Fruit fly (Drosophila melanogaster) whole organism, prepupa: Measurements from ENCODE around the gene mAChR-C.
A peak's percentile ranks its signal among the peaks of the same experiment; 100 is the strongest.

Experiments
- Blimp-1 ChIP-seq: fragments of 200-800 bp; sonication (Bioruptor generic); optimal IDR thresholded peaks from 3 replicates; lab custom pipeline; 2017; ENCODE audit warnings: missing biosample characterization, missing genetic modification characterization, mild to moderate bottlenecking, moderate library complexity, missing genetic modification reagents
- CG10669 ChIP-seq: fragments of 200-800 bp; sonication (Bioruptor generic); optimal IDR thresholded peaks from 3 replicates; lab custom pipeline; 2018; ENCODE audit warnings: missing biosample characterization, mild to moderate bottlenecking, missing genetic modification characterization, moderate library complexity
- CG11294 ChIP-seq: fragments of 200-800 bp; sonication (Bioruptor generic); IDR thresholded peaks from 2 replicates; pipeline ENCODE4 v1.3.6; 2022; ENCODE audit warnings: missing biosample characterization, missing genetic modification characterization
- CG11762 ChIP-seq: fragments of 200-800 bp; sonication (Bioruptor generic); optimal IDR thresholded peaks from 3 replicates; lab custom pipeline; 2016; ENCODE audit warnings: missing biosample characterization, missing genetic modification characterization; ENCODE audit not compliant: insufficient read depth
- CG11902 ChIP-seq: fragments of 200-800 bp; sonication (Bioruptor generic); optimal IDR thresholded peaks from 3 replicates; lab custom pipeline; 2016; ENCODE audit warnings: missing biosample characterization, missing genetic modification characterization
- CG15336 ChIP-seq: fragments of 200-800 bp; sonication (Bioruptor generic); IDR thresholded peaks from 2 replicates; pipeline ENCODE4 v1.3.6; 2022; ENCODE audit warnings: missing biosample characterization, missing genetic modification characterization
- CG1621 ChIP-seq: fragments of 200-800 bp; sonication (Bioruptor generic); optimal IDR thresholded peaks from 3 replicates; lab custom pipeline; 2018; ENCODE audit warnings: missing biosample characterization, mild to moderate bottlenecking, missing genetic modification characterization
- CG16779 ChIP-seq: fragments of 200-800 bp; sonication (Bioruptor generic); optimal IDR thresholded peaks from 3 replicates; lab custom pipeline; 2017; ENCODE audit warnings: missing biosample characterization, mild to moderate bottlenecking, missing genetic modification characterization
- CG31627 ChIP-seq: fragments of 200-800 bp; sonication (Bioruptor generic); optimal IDR thresholded peaks from 3 replicates; lab custom pipeline; 2016; ENCODE audit warnings: missing biosample characterization, missing genetic modification characterization
- CG32006 ChIP-seq: fragments of 200-800 bp; sonication (Bioruptor generic); optimal IDR thresholded peaks from 3 replicates; lab custom pipeline; 2017; ENCODE audit warnings: missing biosample characterization, mild to moderate bottlenecking, missing genetic modification characterization
- CG34406 ChIP-seq: fragments of 200-800 bp; sonication (Bioruptor generic); optimal IDR thresholded peaks from 3 replicates; lab custom pipeline; 2016; ENCODE audit warnings: missing biosample characterization, missing genetic modification characterization
- CG3919 ChIP-seq: fragments of 200-800 bp; sonication (Bioruptor generic); optimal IDR thresholded peaks from 3 replicates; lab custom pipeline; 2016; ENCODE audit warnings: missing biosample characterization, missing genetic modification characterization
- CG4318 ChIP-seq: fragments of 200-800 bp; sonication (Bioruptor generic); optimal IDR thresholded peaks from 3 replicates; lab custom pipeline; 2017; ENCODE audit warnings: missing biosample characterization, mild to moderate bottlenecking, missing genetic modification characterization
- CG6163 ChIP-seq: fragments of 200-800 bp; sonication (Bioruptor generic); IDR thresholded peaks from 3 replicates; pipeline ENCODE4 v1.3.6; 2022; ENCODE audit warnings: missing biosample characterization, missing genetic modification characterization
- CG6792 ChIP-seq: fragments of 200-800 bp; sonication (Bioruptor generic); optimal IDR thresholded peaks from 3 replicates; lab custom pipeline; 2016; ENCODE audit warnings: missing biosample characterization, missing genetic modification characterization
- CG6854 ChIP-seq: fragments of 200-800 bp; sonication (Bioruptor generic); optimal IDR thresholded peaks from 2 replicates; lab custom pipeline; 2017; ENCODE audit warnings: missing biosample characterization, mild to moderate bottlenecking, missing genetic modification characterization
- CG8119 ChIP-seq: fragments of 200-800 bp; sonication (Bioruptor generic); IDR thresholded peaks from 3 replicates; pipeline ENCODE4 v1.3.6; 2022; ENCODE audit warnings: missing biosample characterization, missing genetic modification characterization
- CG8319 ChIP-seq: fragments of 200-800 bp; sonication (Bioruptor generic); optimal IDR thresholded peaks from 3 replicates; lab custom pipeline; 2016; ENCODE audit warnings: missing biosample characterization, missing genetic modification characterization
- CG8632 ChIP-seq: fragments of 200-800 bp; sonication (Bioruptor generic); optimal IDR thresholded peaks from 3 replicates; lab custom pipeline; 2016; ENCODE audit warnings: missing biosample characterization, missing genetic modification characterization
- CG9139 ChIP-seq: fragments of 200-800 bp; sonication (Bioruptor generic); optimal IDR thresholded peaks from 3 replicates; lab custom pipeline; 2017; ENCODE audit warnings: missing biosample characterization, mild to moderate bottlenecking, missing genetic modification characterization
- Eip75B ChIP-seq: fragments of 200-800 bp; sonication (Bioruptor generic); optimal IDR thresholded peaks from 3 replicates; lab custom pipeline; 2016; ENCODE audit warnings: missing biosample characterization, missing genetic modification characterization
- Eip78C ChIP-seq: fragments of 200-800 bp; sonication (Bioruptor generic); peaks from one replicate; lab custom pipeline; 2016; ENCODE audit warnings: missing biosample characterization, missing genetic modification characterization
- Ets21C ChIP-seq: fragments of 200-800 bp; sonication (Bioruptor generic); optimal IDR thresholded peaks from 3 replicates; lab custom pipeline; 2016; ENCODE audit warnings: missing biosample characterization, missing genetic modification characterization
- Gug ChIP-seq: fragments of 200-800 bp; sonication (Bioruptor generic); IDR thresholded peaks from 2 replicates; pipeline ENCODE4 v1.3.6; 2022; ENCODE audit warnings: missing biosample characterization, missing genetic modification characterization
- Hr38 ChIP-seq: sonication (Bioruptor generic); optimal IDR thresholded peaks from 2 replicates; lab custom pipeline; 2016; ENCODE audit warnings: missing biosample characterization, missing genetic modification characterization
- Hr39 ChIP-seq: fragments of 200-800 bp; sonication (Bioruptor generic); optimal IDR thresholded peaks from 2 replicates; lab custom pipeline; 2016; ENCODE audit warnings: missing biosample characterization, missing genetic modification characterization
- Lpt ChIP-seq: fragments of 200-800 bp; sonication (Bioruptor generic); optimal IDR thresholded peaks from 3 replicates; lab custom pipeline; 2016; ENCODE audit warnings: missing biosample characterization, missing genetic modification characterization
- Met ChIP-seq: fragments of 200-800 bp; sonication (Bioruptor generic); optimal IDR thresholded peaks from 3 replicates; lab custom pipeline; 2016; ENCODE audit warnings: missing biosample characterization, missing genetic modification characterization
- OdsH ChIP-seq: fragments of 200-800 bp; sonication (Bioruptor generic); optimal IDR thresholded peaks from 3 replicates; lab custom pipeline; 2016; ENCODE audit warnings: missing biosample characterization, missing genetic modification characterization
- Smox ChIP-seq: fragments of 200-800 bp; sonication (Bioruptor generic); optimal IDR thresholded peaks from 3 replicates; lab custom pipeline; 2016; ENCODE audit warnings: missing biosample characterization, missing genetic modification characterization
- Sox102F ChIP-seq: fragments of 200-800 bp; sonication (Bioruptor generic); optimal IDR thresholded peaks from 2 replicates; lab custom pipeline; 2016; ENCODE audit warnings: missing biosample characterization, mild to moderate bottlenecking, missing genetic modification characterization
- Sox14 ChIP-seq: fragments of 200-800 bp; sonication (Bioruptor generic); optimal IDR thresholded peaks from 3 replicates; lab custom pipeline; 2016; ENCODE audit warnings: missing biosample characterization, missing genetic modification characterization
- Sox15 ChIP-seq: fragments of 200-800 bp; sonication (Bioruptor generic); optimal IDR thresholded peaks from 3 replicates; lab custom pipeline; 2016; ENCODE audit warnings: missing biosample characterization, missing genetic modification characterization
- achi ChIP-seq: fragments of 200-800 bp; sonication (Bioruptor generic); optimal IDR thresholded peaks from 3 replicates; lab custom pipeline; 2016; ENCODE audit warnings: missing biosample characterization, missing genetic modification characterization
- acj6 ChIP-seq: fragments of 200-800 bp; sonication (Bioruptor generic); optimal IDR thresholded peaks from 3 replicates; lab custom pipeline; 2016; ENCODE audit warnings: missing biosample characterization, missing genetic modification characterization
- dsx ChIP-seq: fragments of 200-800 bp; optimal IDR thresholded peaks from 3 replicates; lab custom pipeline; 2019; ENCODE audit warnings: missing biosample characterization, mild to moderate bottlenecking, missing genetic modification characterization, moderate library complexity; ENCODE audit not compliant: poor library complexity, severe bottlenecking
- eg ChIP-seq: fragments of 200-800 bp; sonication (Bioruptor generic); IDR thresholded peaks from 3 replicates; pipeline ENCODE4 v1.3.6; 2022; ENCODE audit warnings: missing biosample characterization, missing genetic modification characterization
- esn ChIP-seq: fragments of 200-800 bp; sonication (Bioruptor generic); optimal IDR thresholded peaks from 2 replicates; lab custom pipeline; 2016; ENCODE audit warnings: missing biosample characterization, mild to moderate bottlenecking, missing genetic modification characterization, moderate library complexity
- fd59A ChIP-seq: fragments of 200-800 bp; sonication (Bioruptor generic); optimal IDR thresholded peaks from 2 replicates; lab custom pipeline; 2017; ENCODE audit warnings: missing biosample characterization, mild to moderate bottlenecking, missing genetic modification characterization, missing genetic modification reagents
- fd85E ChIP-seq: fragments of 200-800 bp; sonication (Bioruptor generic); optimal IDR thresholded peaks from 3 replicates; lab custom pipeline; 2016; ENCODE audit warnings: missing biosample characterization, missing genetic modification characterization
- fkh ChIP-seq: fragments of 200-800 bp; sonication (Bioruptor generic); optimal IDR thresholded peaks from 3 replicates; lab custom pipeline; 2017; ENCODE audit warnings: missing biosample characterization, mild to moderate bottlenecking, missing genetic modification characterization, moderate library complexity
- pdm3 ChIP-seq: fragments of 200-800 bp; sonication (Bioruptor generic); optimal IDR thresholded peaks from 3 replicates; lab custom pipeline; 2016; ENCODE audit warnings: missing biosample characterization, missing genetic modification characterization
- salr ChIP-seq, 2 experiments: fragments of 200-800 bp; sonication (Bioruptor generic); optimal IDR thresholded peaks; 3 replicates each; lab custom pipeline; 2016 to 2018; ENCODE audit warnings: missing biosample characterization in 2 of 2, missing genetic modification characterization in 2 of 2, mild to moderate bottlenecking in 1 of 2
- spab ChIP-seq: fragments of 200-800 bp; sonication (Bioruptor generic); optimal IDR thresholded peaks from 2 replicates; lab custom pipeline; 2017; ENCODE audit warnings: missing biosample characterization, mild to moderate bottlenecking, missing genetic modification characterization, missing genetic modification reagents
- svp ChIP-seq: fragments of 200-800 bp; sonication (Bioruptor generic); peaks from one replicate; lab custom pipeline; 2016; ENCODE audit warnings: missing biosample characterization, missing genetic modification characterization
- topi ChIP-seq: fragments of 200-800 bp; sonication (Bioruptor generic); optimal IDR thresholded peaks from 3 replicates; lab custom pipeline; 2016; ENCODE audit warnings: missing biosample characterization, missing genetic modification characterization

mAChR-C gene

dm6 chrX:6793390-6793789 lies 39.1 kb downstream of the mAChR-C start (continued):
- TF ChIP-seq CG34406 (GFP tag; lab: Kevin White, UChicago) (peak; percentile 56), Met (GFP tag; lab: Kevin White, UChicago) (peak; percentile 62), fkh (GFP tag; lab: Kevin White, UChicago) (no peak), CG8319 (GFP tag; lab: Kevin White, UChicago) (peak; percentile 58), topi (peak; percentile 74), Gug (GFP tag; lab: Robert Waterston, UW) (peak; percentile 92), pdm3 (GFP tag; lab: Kevin White, UChicago) (peak; percentile 87), Ets21C (peak; percentile 23), Hr38 (GFP tag; lab: Kevin White, UChicago) (peak; percentile 75), OdsH (peak; percentile 85), CG31627 (GFP tag; lab: Kevin White, UChicago) (peak; percentile 64), CG9139 (GFP tag; lab: Kevin White, UChicago) (no peak), dsx (GFP tag; lab: Kevin White, UChicago) (peak; percentile 38), Smox (GFP tag; lab: Kevin White, UChicago) (peak; percentile 45), CG6854 (no peak), Lpt (GFP tag; lab: Kevin White, UChicago) (peak; percentile 90), CG10669 (GFP tag; lab: Kevin White, UChicago) (peak; percentile 45)

dm6 chrX:6792891-6793290 lies 39.6 kb downstream of the mAChR-C start:
- TF ChIP-seq CG11294 (GFP tag; lab: Robert Waterston, UW) (peak; percentile 37; the same call in 1 of the 2 replicates), CG15336 (GFP tag; lab: Robert Waterston, UW) (peak; percentile 29; the same call in 1 of the 2 replicates), Gug (GFP tag; lab: Robert Waterston, UW) (peak; percentile 37; the same call in 1 of the 2 replicates), eg (peak; percentile 68), CG6163 (GFP tag; lab: Robert Waterston, UW) (peak; percentile 60; the same call in 1 of the 3 replicates), Sox14 (no peak)

- TF ChIP-seq achi (peak; percentile 74), CG3919 (GFP tag; lab: Kevin White, UChicago) (peak; percentile 74), fkh (GFP tag; lab: Kevin White, UChicago) (no peak), Hr38 (GFP tag; lab: Kevin White, UChicago) (no peak), Eip78C (GFP tag; lab: Kevin White, UChicago) (peak; percentile 92), Smox (GFP tag; lab: Kevin White, UChicago) (no peak), pdm3 (GFP tag; lab: Kevin White, UChicago) (no peak), CG6792 (peak; percentile 64), CG11294 (GFP tag; lab: Robert Waterston, UW) (peak; percentile 70; the same call in 1 of the 2 replicates), Lpt (GFP tag; lab: Kevin White, UChicago) (peak; percentile 69), OdsH (peak; percentile 75), CG4318 (no peak), salr (GFP tag; optimal IDR thresholded peaks at IDR 0.05; lab: Kevin White, UChicago) (peak in 1 of 2 experiments; percentile 49), CG8319 (GFP tag; lab: Kevin White, UChicago) (peak; percentile 35), fd59A (GFP tag; lab: Kevin White, UChicago) (no peak), spab (GFP tag; lab: Kevin White, UChicago) (no peak), Ets21C (peak; percentile 41), CG16779 (tag; lab: Kevin White, UChicago) (peak; percentile 47), CG11902 (GFP tag; lab: Kevin White, UChicago) (peak; percentile 33), CG11762 (GFP tag; lab: Kevin White, UChicago) (peak; percentile 49), CG8119 (GFP tag; lab: Robert Waterston, UW) (peak; percentile 92), CG6163 (GFP tag; lab: Robert Waterston, UW) (peak; percentile 90), Hr39 (GFP tag; lab: Kevin White, UChicago) (no peak), Gug (GFP tag; lab: Robert Waterston, UW) (peak; percentile 74), esn (peak; percentile 77), CG32006 (GFP tag; lab: Kevin White, UChicago) (peak; percentile 91), CG31627 (GFP tag; lab: Kevin White, UChicago) (peak; percentile 71), CG9139 (GFP tag; lab: Kevin White, UChicago) (no peak), svp (GFP tag; lab: Kevin White, UChicago) (peak; percentile 68), Blimp-1 (no peak), Sox102F (peak; percentile 78), acj6 (GFP tag; lab: Kevin White, UChicago) (peak; percentile 67), Sox15 (GFP tag; lab: Kevin White, UChicago) (peak; percentile 38), fd85E (no peak), CG1621 (tag; lab: Kevin White, UChicago) (peak; percentile 31), CG15336 (GFP tag; lab: Robert Waterston, UW) (peak; percentile 93), CG8632 (GFP tag; lab: Kevin White, UChicago) (peak; percentile 63), Eip75B (GFP tag; lab: Kevin White, UChicago) (peak; percentile 64)
Measured at dm6 chrX:6791531-6791930, 41.0 kb downstream of the mAChR-C start.
